Worm (Caenorhabditis elegans) whole organism, L1 larva: ENCODE results near the gene msp-50.

ENCODE experiments used
- ceh-8 ChIP-seq: fragments of 200-800 bp; sonication (Bioruptor generic); optimal IDR thresholded peaks from 2 replicates; lab custom pipeline; 2018; ENCODE audit warnings: mild to moderate bottlenecking, missing genetic modification characterization, moderate library complexity, missing compliant biosample characterization
- ceh-88 ChIP-seq: fragments of 200-800 bp; sonication (Bioruptor generic); IDR thresholded peaks from 2 replicates; pipeline ENCODE4 v1.3.6; 2022; ENCODE audit warnings: missing genetic modification characterization, missing compliant biosample characterization
- fkh-8 ChIP-seq: sonication (generic microtip); optimal IDR thresholded peaks from 2 replicates; lab custom pipeline; 2016; ENCODE audit warnings: mild to moderate bottlenecking, missing genetic modification characterization, missing compliant biosample characterization
- nhr-237 ChIP-seq: fragments of 150-350 bp; optimal IDR thresholded peaks from 2 replicates; lab custom pipeline; 2014; ENCODE audit warnings: missing biosample characterization, missing genetic modification characterization
- nhr-76 ChIP-seq: sonication (generic microtip); optimal IDR thresholded peaks from 2 replicates; lab custom pipeline; 2017; ENCODE audit warnings: missing biosample characterization, missing genetic modification characterization
- unc-62 ChIP-seq: fragments of 150-350 bp; optimal IDR thresholded peaks from 2 replicates; lab custom pipeline; 2014; ENCODE audit warnings: missing biosample characterization, missing genetic modification reagents, missing genetic modification characterization

DNA sequence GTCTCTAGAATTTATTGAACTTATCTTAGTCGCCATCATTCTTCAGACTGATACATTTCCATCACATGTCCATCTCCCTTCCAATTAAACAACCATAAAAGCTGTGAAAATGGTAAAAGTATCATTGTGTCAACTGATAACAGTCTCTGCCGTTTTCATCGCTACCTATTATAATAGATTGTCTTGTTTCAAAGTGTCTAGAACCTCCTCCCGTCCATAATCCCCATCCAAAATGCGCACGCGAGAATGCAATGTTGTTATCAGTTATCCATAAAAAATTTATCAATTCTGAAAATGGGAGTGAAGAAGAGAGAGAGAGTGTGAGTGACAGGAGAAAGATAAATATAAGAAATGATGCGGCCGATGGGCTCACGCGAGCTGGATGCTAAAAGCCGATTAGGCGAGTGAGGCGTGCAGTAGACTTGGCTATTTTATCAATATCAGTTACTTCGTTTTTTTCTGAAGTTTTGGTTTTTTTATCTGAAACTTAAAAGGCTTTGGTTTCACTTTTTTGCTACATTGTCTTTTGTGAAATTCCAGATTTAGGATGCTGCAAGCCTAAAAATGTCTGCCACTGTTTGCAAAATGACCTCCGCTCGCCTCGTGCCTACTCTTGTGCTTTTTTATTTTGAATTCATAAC is 2.4 kb downstream of the msp-50 start:
- no peak for TF ChIP-seq unc-62 (GFP tag; lab: Kevin White, UChicago)
- TF ChIP-seq nhr-76 (tag; lab: Kevin White, UChicago), result no peak
- no peak for TF ChIP-seq ceh-88 (GFP tag; lab: Robert Waterston, UW)
- TF ChIP-seq nhr-237 (tag; lab: Kevin White, UChicago), result no peak
- no peak for TF ChIP-seq ceh-8 (GFP tag; lab: Kevin White, UChicago)
- no peak for TF ChIP-seq fkh-8 (tag; lab: Kevin White, UChicago)
